Worm (Caenorhabditis elegans) whole organism, L1 larva: Measurements from ENCODE around the gene BE10.1.

Experiments
- ama-1 ChIP-seq: fragments of 150-350 bp; optimal IDR thresholded peaks from 2 replicates; lab custom pipeline; 2014
- ceh-63 ChIP-seq: fragments of 200-800 bp; sonication (Bioruptor generic); optimal IDR thresholded peaks from 2 replicates; lab custom pipeline; 2018; ENCODE audit warnings: mild to moderate bottlenecking, missing genetic modification characterization, missing compliant biosample characterization
- dpl-1 ChIP-seq, 3 experiments: fragments of 150-350 bp in 2 of 3; sonication (generic microtip) in 1 of 3; optimal IDR thresholded peaks; 2 replicates each; lab custom pipeline; 2014 to 2017; ENCODE audit warnings: missing biosample characterization in 3 of 3, missing genetic modification characterization in 3 of 3, missing genetic modification reagents in 3 of 3
- fkh-8 ChIP-seq: sonication (generic microtip); optimal IDR thresholded peaks from 2 replicates; lab custom pipeline; 2016; ENCODE audit warnings: mild to moderate bottlenecking, missing genetic modification characterization, missing compliant biosample characterization
- lin-13 ChIP-seq: fragments of 150-350 bp; optimal IDR thresholded peaks from 2 replicates; lab custom pipeline; 2014; ENCODE audit warnings: missing biosample characterization, missing genetic modification reagents, missing genetic modification characterization
- lin-39 ChIP-seq: fragments of 150-350 bp; optimal IDR thresholded peaks from 2 replicates; lab custom pipeline; 2014; ENCODE audit warnings: missing biosample characterization, missing genetic modification reagents, missing genetic modification characterization
- lir-3 ChIP-seq: sonication (generic microtip); optimal IDR thresholded peaks from 2 replicates; lab custom pipeline; 2016; ENCODE audit warnings: mild to moderate bottlenecking, missing genetic modification characterization, moderate library complexity, missing compliant biosample characterization; ENCODE audit not compliant: poor library complexity
- nhr-12 ChIP-seq: sonication (generic microtip); optimal IDR thresholded peaks from 2 replicates; lab custom pipeline; 2017; ENCODE audit warnings: missing biosample characterization, missing genetic modification characterization
- nhr-237 ChIP-seq: fragments of 150-350 bp; optimal IDR thresholded peaks from 2 replicates; lab custom pipeline; 2014; ENCODE audit warnings: missing biosample characterization, missing genetic modification characterization
- nhr-76 ChIP-seq: sonication (generic microtip); optimal IDR thresholded peaks from 2 replicates; lab custom pipeline; 2017; ENCODE audit warnings: missing biosample characterization, missing genetic modification characterization
- pag-3 ChIP-seq: sonication (generic microtip); optimal IDR thresholded peaks from 2 replicates; lab custom pipeline; 2017; ENCODE audit warnings: missing genetic modification characterization, mild to moderate bottlenecking, missing compliant biosample characterization, antibody characterized with exemption, borderline replicate concordance; ENCODE audit not compliant: insufficient read depth
- snpc-4 ChIP-seq: fragments of 150-350 bp; optimal IDR thresholded peaks from 2 replicates; lab custom pipeline; 2014; ENCODE audit warnings: missing biosample characterization, missing genetic modification characterization

- TF ChIP-seq nhr-76 (tag; lab: Kevin White, UChicago), result no peak
- TF ChIP-seq pag-3 (tag; lab: Kevin White, UChicago), result no peak
- no peak for TF ChIP-seq nhr-237 (tag; lab: Kevin White, UChicago)
- TF ChIP-seq nhr-12 (tag; lab: Kevin White, UChicago), result no peak
- no peak for TF ChIP-seq fkh-8 (tag; lab: Kevin White, UChicago)
- TF ChIP-seq lir-3, result no peak
- TF ChIP-seq ama-1, result no peak
- no peak for TF ChIP-seq dpl-1 (GFP tag; optimal IDR thresholded peaks at IDR 0.05; lab: Kevin White, UChicago)
- no peak for TF ChIP-seq ceh-63
- no peak for TF ChIP-seq lin-39
- TF ChIP-seq snpc-4 (tag; lab: Kevin White, UChicago), result no peak
- no peak for TF ChIP-seq lin-13
Observed at ce11 chrIII:12784854-12785253, 4.5 kb downstream of the BE10.1 start, which contains the start of gene lgc-37.
